Fruit fly (Drosophila melanogaster): Measurements from ENCODE around the gene CG2225.

Gene CG2225

DNA sequence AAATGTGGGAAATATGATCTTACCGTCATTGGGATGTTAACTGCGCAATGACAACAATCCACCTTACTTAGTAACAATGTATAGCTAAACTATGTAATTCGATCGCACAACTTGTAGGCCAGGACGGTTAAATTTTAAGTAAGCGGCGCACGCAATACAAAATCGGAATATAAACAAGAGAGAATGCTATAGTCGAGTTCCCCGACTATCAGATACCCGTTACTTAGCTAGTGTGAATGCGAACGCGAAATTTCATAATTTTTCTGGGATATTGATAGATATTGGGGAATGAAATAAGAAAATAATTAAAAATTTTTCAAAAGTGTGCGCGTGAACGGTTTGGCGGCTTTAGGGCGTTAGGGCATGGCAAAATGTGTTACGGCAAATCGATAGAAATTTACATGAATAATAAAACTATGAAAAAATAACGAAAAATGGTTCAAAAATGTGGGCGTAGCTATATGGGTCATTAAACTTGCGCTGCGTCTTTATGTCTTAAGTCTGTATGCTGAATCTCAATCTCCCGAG lies 55.2 kb downstream of the CG2225 start (continued):
- peak; percentile 57; the same call in 1 of the 2 replicates for TF ChIP-seq nerfin-2 (GFP tag; IDR thresholded peaks at IDR 0.05; ENCODE audit: partially characterized antibody)
- TF ChIP-seq Scr (GFP tag; IDR thresholded peaks at IDR 0.05; ENCODE audit: partially characterized antibody), result 0 out of 2 replicates have a peak, but pooled peaks have one; percentile 17

- TF ChIP-seq ash1 (GFP tag; optimal IDR thresholded peaks at IDR 0.05) (no peak), vnd (GFP tag; IDR thresholded peaks at IDR 0.05; ENCODE audit: partially characterized antibody) (peak; percentile 38; the same call in 2 of the 3 replicates), CG16813 (GFP tag; IDR thresholded peaks at IDR 0.05; ENCODE audit: partially characterized antibody) (peak; percentile 69), Dad (GFP tag; optimal IDR thresholded peaks at IDR 0.05) (no peak), sr (GFP tag; IDR thresholded peaks at IDR 0.05) (no peak), Scr (GFP tag; IDR thresholded peaks at IDR 0.05; ENCODE audit: partially characterized antibody) (peak; percentile 41; the same call in 1 of the 2 replicates), CG9215 (GFP tag; IDR thresholded peaks at IDR 0.05) (no peak), CG42726 (GFP tag; IDR thresholded peaks at IDR 0.05; ENCODE audit: partially characterized antibody) (no peak), nerfin-2 (GFP tag; IDR thresholded peaks at IDR 0.05; ENCODE audit: partially characterized antibody) (peak; percentile 34; the same call in 1 of the 2 replicates), CG7963 (GFP tag; IDR thresholded peaks at IDR 0.05; ENCODE audit: partially characterized antibody) (peak; percentile 35; the same call in 1 of the 3 replicates), sim (GFP tag; IDR thresholded peaks at IDR 0.05) (no peak), CG14860 (GFP tag; IDR thresholded peaks at IDR 0.05; ENCODE audit: partially characterized antibody) (peak; percentile 46; the same call in 1 of the 3 replicates), mld (GFP tag; IDR thresholded peaks at IDR 0.05; ENCODE audit: partially characterized antibody) (0 out of 3 replicates have a peak, but pooled peaks have one; percentile 62), CG12744 (GFP tag; optimal IDR thresholded peaks at IDR 0.05) (no peak), inv (GFP tag; IDR thresholded peaks at IDR 0.05; ENCODE audit: partially characterized antibody) (peak; percentile 36; the same call in 1 of the 2 replicates), CG2889 (GFP tag; IDR thresholded peaks at IDR 0.05) (no peak), HLH4C (GFP tag; IDR thresholded peaks at IDR 0.05; ENCODE audit: partially characterized antibody) (peak; percentile 70; the same call in 2 of the 3 replicates), Hr3 (GFP tag; optimal IDR thresholded peaks at IDR 0.05) (no peak), ttk (GFP tag; IDR thresholded peaks at IDR 0.05) (no peak), Meics (GFP tag; optimal IDR thresholded peaks at IDR 0.05) (no peak), CG16779 (GFP tag; IDR thresholded peaks at IDR 0.05) (no peak), CG6791 (GFP tag; IDR thresholded peaks at IDR 0.05; ENCODE audit: partially characterized antibody) (peak; percentile 56; the same call in 2 of the 3 replicates), tna (GFP tag; IDR thresholded peaks at IDR 0.05; ENCODE audit: partially characterized antibody) (peak; percentile 40; the same call in 1 of the 2 replicates), PHDP (tag; optimal IDR thresholded peaks at IDR 0.05) (no peak), CG18262 (tag; optimal IDR thresholded peaks at IDR 0.05) (no peak), Nf-YC (tag; optimal IDR thresholded peaks at IDR 0.05) (no peak), Fer1 (GFP tag; optimal IDR thresholded peaks at IDR 0.05) (no peak), ato (GFP tag; IDR thresholded peaks at IDR 0.05; ENCODE audit: partially characterized antibody) (peak; percentile 35; the same call in 1 of the 2 replicates), Asciz (GFP tag; optimal IDR thresholded peaks at IDR 0.05) (no peak), hb (GFP tag; IDR thresholded peaks at IDR 0.05; ENCODE audit: partially characterized antibody) (peak; percentile 60; the same call in 2 of the 3 replicates)
Measured at dm6 chr2L:21620527-21620926, 56.8 kb downstream of the CG2225 start.

DNA sequence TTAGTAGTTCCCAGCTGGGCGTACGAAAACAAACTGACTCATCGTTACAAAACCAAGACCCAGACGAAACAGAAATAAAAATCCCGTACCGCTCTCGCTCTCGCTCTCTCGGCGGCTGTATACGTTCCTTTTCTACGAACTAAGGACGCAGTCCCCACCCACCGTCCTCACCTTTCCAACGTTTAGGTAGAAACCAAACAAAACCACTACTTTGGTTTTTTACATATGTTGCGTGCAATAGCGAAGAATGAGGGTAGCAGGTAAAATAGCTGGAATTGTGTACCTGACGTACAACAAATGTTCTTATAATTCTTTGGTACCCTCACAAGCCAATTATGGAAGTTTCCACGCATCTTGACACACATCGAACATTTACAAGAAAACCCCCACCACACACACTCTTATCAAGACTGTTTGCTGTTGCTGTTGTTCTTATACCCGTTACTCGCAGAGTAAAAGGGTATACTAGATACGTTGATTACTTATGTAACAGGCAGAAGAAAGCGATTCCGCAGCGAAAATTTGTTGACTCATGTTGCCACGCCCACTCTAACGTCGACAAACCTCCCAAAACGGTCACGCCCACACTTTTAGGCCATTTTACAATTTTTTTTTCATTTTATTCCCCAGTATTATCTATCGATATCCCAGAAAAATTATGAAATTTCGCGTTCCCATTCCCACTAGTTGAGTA lies 58.4 kb downstream of the CG2225 start:
- no peak for TF ChIP-seq Dek (tag; optimal IDR thresholded peaks at IDR 0.05)
- peak; percentile 13 for TF ChIP-seq trem (tag; optimal IDR thresholded peaks at IDR 0.05)
- no peak for TF ChIP-seq CG10462 (GFP tag; optimal IDR thresholded peaks at IDR 0.05)
- TF ChIP-seq CG6813 (GFP tag; optimal IDR thresholded peaks at IDR 0.05), result no peak
- TF ChIP-seq CG12236 (GFP tag; optimal IDR thresholded peaks at IDR 0.05), result no peak
- peak; percentile 20 for TF ChIP-seq CG9609 (GFP tag; optimal IDR thresholded peaks at IDR 0.05)
- no peak for TF ChIP-seq so (GFP tag; IDR thresholded peaks at IDR 0.05)
- no peak for TF ChIP-seq sr (GFP tag; IDR thresholded peaks at IDR 0.05)
- TF ChIP-seq CG16813 (GFP tag; IDR thresholded peaks at IDR 0.05; ENCODE audit: partially characterized antibody), result no peak
- no peak for TF ChIP-seq Taf1 (GFP tag; IDR thresholded peaks at IDR 0.05)
- no peak for TF ChIP-seq bowl (GFP tag; IDR thresholded peaks at IDR 0.05)
- no peak for TF ChIP-seq CG18476 (GFP tag; optimal IDR thresholded peaks at IDR 0.05)
- TF ChIP-seq cas (GFP tag; IDR thresholded peaks at IDR 0.05), result no peak
- TF ChIP-seq stc (GFP tag; IDR thresholded peaks at IDR 0.05), result no peak
- peak; percentile 4 for TF ChIP-seq CG18011 (GFP tag; optimal IDR thresholded peaks at IDR 0.05)
- TF ChIP-seq CG9797 (GFP tag; optimal IDR thresholded peaks at IDR 0.05), result no peak
- 0 out of 2 replicates have a peak, but pooled peaks have one; percentile 14 for TF ChIP-seq CG4360 (GFP tag; IDR thresholded peaks at IDR 0.05)

All from whole organism, embryonic.